Fruit fly (Drosophila melanogaster) whole organism, embryonic: Measurements from ENCODE around the gene CG10317.

ENCODE experiments used
- ATbp ChIP-seq: fragments of 200-800 bp; sonication (Bioruptor generic); optimal IDR thresholded peaks from 2 replicates; lab custom pipeline; 2017; ENCODE audit warnings: missing biosample characterization, mild to moderate bottlenecking, missing genetic modification characterization, missing genetic modification reagents
- Ada2b ChIP-seq: fragments of 200-800 bp; sonication (Bioruptor generic); IDR thresholded peaks from 2 replicates; pipeline ENCODE4 v1.3.6; 2022; ENCODE audit warnings: missing biosample characterization, missing genetic modification characterization
- BEAF-32 ChIP-seq: fragments of 200-800 bp; sonication (Bioruptor generic); optimal IDR thresholded peaks from 3 replicates; lab custom pipeline; 2017; ENCODE audit warnings: missing biosample characterization, missing genetic modification characterization, mild to moderate bottlenecking, moderate library complexity, missing genetic modification reagents
- BtbVII ChIP-seq: fragments of 200-800 bp; sonication (Bioruptor generic); optimal IDR thresholded peaks from 3 replicates; lab custom pipeline; 2017; ENCODE audit warnings: missing biosample characterization, mild to moderate bottlenecking, missing genetic modification characterization
- CG10209 ChIP-seq: fragments of 200-800 bp; sonication (Bioruptor generic); optimal IDR thresholded peaks from 3 replicates; lab custom pipeline; 2017; ENCODE audit warnings: missing biosample characterization, mild to moderate bottlenecking, missing genetic modification characterization, missing genetic modification reagents
- CG10366 ChIP-seq: fragments of 200-800 bp; sonication (Bioruptor generic); IDR thresholded peaks from 2 replicates; pipeline ENCODE4 v1.3.6; 2022; ENCODE audit warnings: missing biosample characterization, missing genetic modification characterization
- CG10462 ChIP-seq: fragments of 200-800 bp; sonication (Bioruptor generic); optimal IDR thresholded peaks from 2 replicates; lab custom pipeline; 2016; ENCODE audit warnings: missing biosample characterization, missing genetic modification characterization
- CG11085 ChIP-seq: fragments of 200-800 bp; sonication (Bioruptor generic); IDR thresholded peaks from 2 replicates; pipeline ENCODE4 v1.3.6; 2022; ENCODE audit warnings: missing biosample characterization, missing genetic modification characterization
- CG12155 ChIP-seq: fragments of 200-800 bp; sonication (Bioruptor generic); optimal IDR thresholded peaks from 3 replicates; lab custom pipeline; 2016; ENCODE audit warnings: missing biosample characterization, missing genetic modification characterization
- CG12299 ChIP-seq: fragments of 200-800 bp; sonication (Bioruptor generic); optimal IDR thresholded peaks from 2 replicates; lab custom pipeline; 2018; ENCODE audit warnings: missing biosample characterization, mild to moderate bottlenecking, missing genetic modification characterization
- CG12769 ChIP-seq: fragments of 200-800 bp; sonication (Bioruptor generic); optimal IDR thresholded peaks from 2 replicates; lab custom pipeline; 2019; ENCODE audit warnings: missing biosample characterization, mild to moderate bottlenecking, missing genetic modification characterization, moderate library complexity
- CG13624 ChIP-seq: fragments of 200-800 bp; sonication (Bioruptor generic); optimal IDR thresholded peaks from 2 replicates; lab custom pipeline; 2016; ENCODE audit warnings: missing biosample characterization, missing genetic modification characterization
- CG1603 ChIP-seq: fragments of 200-800 bp; sonication (Bioruptor generic); optimal IDR thresholded peaks from 2 replicates; lab custom pipeline; 2019; ENCODE audit warnings: missing biosample characterization, mild to moderate bottlenecking, missing genetic modification characterization, moderate library complexity
- CG16815 ChIP-seq: fragments of 200-800 bp; sonication (Bioruptor generic); optimal IDR thresholded peaks from 3 replicates; lab custom pipeline; 2017; ENCODE audit warnings: missing biosample characterization, mild to moderate bottlenecking, missing genetic modification characterization
- CG1792 ChIP-seq: fragments of 200-800 bp; sonication (Bioruptor generic); optimal IDR thresholded peaks from 2 replicates; lab custom pipeline; 2016; ENCODE audit warnings: missing biosample characterization, missing genetic modification characterization
- CG18011 ChIP-seq: fragments of 200-800 bp; sonication (Bioruptor generic); optimal IDR thresholded peaks from 2 replicates; lab custom pipeline; 2017; ENCODE audit warnings: missing biosample characterization, missing genetic modification characterization, mild to moderate bottlenecking, moderate library complexity, missing genotype
- CG18262 ChIP-seq: fragments of 200-800 bp; optimal IDR thresholded peaks from 3 replicates; lab custom pipeline; 2019; ENCODE audit warnings: missing biosample characterization, mild to moderate bottlenecking, missing genetic modification characterization, moderate library complexity
- CG30403 ChIP-seq: fragments of 200-800 bp; sonication (Bioruptor generic); optimal IDR thresholded peaks from 3 replicates; lab custom pipeline; 2016; ENCODE audit warnings: missing biosample characterization, missing genetic modification characterization
- CG3065 ChIP-seq: fragments of 200-800 bp; sonication (Bioruptor generic); optimal IDR thresholded peaks from 2 replicates; lab custom pipeline; 2016; ENCODE audit warnings: missing biosample characterization, missing genetic modification characterization
- CG3163 ChIP-seq: fragments of 200-800 bp; sonication (Bioruptor generic); optimal IDR thresholded peaks from 3 replicates; lab custom pipeline; 2016; ENCODE audit warnings: missing biosample characterization, missing genetic modification characterization
- CG5245 ChIP-seq: fragments of 200-800 bp; sonication (Bioruptor generic); optimal IDR thresholded peaks from 3 replicates; lab custom pipeline; 2016; ENCODE audit warnings: missing biosample characterization, missing genetic modification characterization
- CG6791 ChIP-seq: fragments of 200-800 bp; sonication (Bioruptor generic); IDR thresholded peaks from 3 replicates; pipeline ENCODE4 v1.3.6; 2022; ENCODE audit warnings: missing biosample characterization, missing genetic modification characterization; ENCODE audit not compliant: partially characterized antibody
- CG9215 ChIP-seq: fragments of 200-800 bp; sonication (Bioruptor generic); IDR thresholded peaks from 2 replicates; pipeline ENCODE4 v1.3.6; 2022; ENCODE audit warnings: missing biosample characterization, missing genetic modification characterization
- CHES-1-like ChIP-seq: fragments of 200-800 bp; sonication (Bioruptor generic); optimal IDR thresholded peaks from 2 replicates; lab custom pipeline; 2016; ENCODE audit warnings: missing biosample characterization, missing genetic modification characterization
- Dll ChIP-seq: fragments of 200-800 bp; sonication (Bioruptor generic); IDR thresholded peaks from 4 replicates; pipeline ENCODE4 v1.3.6; 2022; ENCODE audit warnings: missing biosample characterization, missing genetic modification characterization; ENCODE audit not compliant: partially characterized antibody
- E2f1 ChIP-seq: fragments of 200-800 bp; sonication (Bioruptor generic); IDR thresholded peaks from 2 replicates; pipeline ENCODE4 v1.3.6; 2022; ENCODE audit warnings: missing biosample characterization, missing genetic modification characterization
- Ets65A ChIP-seq: fragments of 200-800 bp; sonication (Bioruptor generic); peaks from one replicate; lab custom pipeline; 2016; ENCODE audit warnings: missing biosample characterization, missing genetic modification characterization
- Gug ChIP-seq: fragments of 200-800 bp; sonication (Bioruptor generic); IDR thresholded peaks from 4 replicates; pipeline ENCODE4 v1.3.6; 2022; ENCODE audit warnings: missing biosample characterization, missing genetic modification characterization
- H15 ChIP-seq: fragments of 200-800 bp; sonication (Bioruptor generic); IDR thresholded peaks from 3 replicates; pipeline ENCODE4 v1.3.6; 2022; ENCODE audit warnings: missing biosample characterization, missing genetic modification characterization
- Hr3 ChIP-seq: fragments of 200-800 bp; sonication (Bioruptor generic); optimal IDR thresholded peaks from 3 replicates; lab custom pipeline; 2016; ENCODE audit warnings: missing biosample characterization, missing genetic modification characterization
- Kr ChIP-seq: fragments of 200-800 bp; sonication (Bioruptor generic); optimal IDR thresholded peaks from 2 replicates; lab custom pipeline; 2017; ENCODE audit warnings: missing biosample characterization, mild to moderate bottlenecking, missing genetic modification characterization
- MBD-R2 ChIP-seq: fragments of 200-800 bp; sonication (Bioruptor generic); IDR thresholded peaks from 2 replicates; pipeline ENCODE4 v1.3.6; 2022; ENCODE audit warnings: missing biosample characterization, missing genetic modification characterization
- NC2α ChIP-seq: fragments of 200-800 bp; sonication (Bioruptor generic); optimal IDR thresholded peaks from 2 replicates; lab custom pipeline; 2016; ENCODE audit warnings: missing biosample characterization, missing genetic modification characterization
- NFAT ChIP-seq: fragments of 200-800 bp; sonication (Bioruptor generic); IDR thresholded peaks from 2 replicates; pipeline ENCODE4 v1.3.6; 2022; ENCODE audit warnings: missing biosample characterization, missing genetic modification characterization
- Tbp ChIP-seq: fragments of >200 bp; optimal IDR thresholded peaks from 2 replicates; lab custom pipeline; 2018; ENCODE audit warnings: missing biosample characterization, missing genetic modification characterization
- Trl ChIP-seq, 3 experiments: fragments of >200 bp in 2 of 3; fragments of 200-800 bp in 1 of 3; sonication (Bioruptor generic) in 1 of 3; optimal IDR thresholded peaks; 2 replicates in 1 of 3; 3 replicates in 2 of 3; lab custom pipeline; 2016 to 2017; ENCODE audit warnings: missing biosample characterization in 1 of 3, missing genetic modification characterization in 1 of 3
- danr ChIP-seq: fragments of 200-800 bp; sonication (Bioruptor generic); IDR thresholded peaks from 2 replicates; pipeline ENCODE4 v1.3.6; 2022; ENCODE audit warnings: missing biosample characterization, missing genetic modification characterization
- dmrt99B ChIP-seq: fragments of 200-800 bp; sonication (Bioruptor generic); optimal IDR thresholded peaks from 2 replicates; lab custom pipeline; 2018; ENCODE audit warnings: missing biosample characterization, mild to moderate bottlenecking, missing genetic modification characterization, moderate library complexity
- dpn ChIP-seq, 2 experiments: fragments of 200-800 bp; sonication (Bioruptor generic); optimal IDR thresholded peaks; 3 replicates each; lab custom pipeline; 2016; ENCODE audit warnings: missing biosample characterization in 2 of 2, missing genetic modification characterization in 2 of 2
- gcm2 ChIP-seq: fragments of 200-800 bp; sonication (Bioruptor generic); optimal IDR thresholded peaks from 2 replicates; lab custom pipeline; 2016; ENCODE audit warnings: missing biosample characterization, missing genetic modification characterization
- gfzf ChIP-seq: fragments of 200-800 bp; sonication (Bioruptor generic); optimal IDR thresholded peaks from 2 replicates; lab custom pipeline; 2016; ENCODE audit warnings: missing biosample characterization, mild to moderate bottlenecking, missing genetic modification characterization, moderate library complexity
- h ChIP-seq: fragments of >200 bp; optimal IDR thresholded peaks from 2 replicates; lab custom pipeline; 2017
- insv ChIP-seq, 2 experiments: fragments of 200-800 bp; sonication (Bioruptor generic); optimal IDR thresholded peaks; 3 replicates each; lab custom pipeline; 2016 to 2018; ENCODE audit warnings: missing biosample characterization in 2 of 2, missing genetic modification characterization in 2 of 2
- klu ChIP-seq: fragments of 200-800 bp; sonication (Bioruptor generic); IDR thresholded peaks from 2 replicates; pipeline ENCODE4 v1.3.6; 2022; ENCODE audit warnings: missing biosample characterization, missing genetic modification characterization
- kni ChIP-seq: fragments of 200-800 bp; sonication (Bioruptor generic); optimal IDR thresholded peaks from 3 replicates; lab custom pipeline; 2017; ENCODE audit warnings: mild to moderate bottlenecking, missing biosample characterization, missing genetic modification reagents, missing genetic modification characterization
- mam ChIP-seq: fragments of 200-800 bp; sonication (Bioruptor generic); optimal IDR thresholded peaks from 3 replicates; lab custom pipeline; 2016; ENCODE audit warnings: missing biosample characterization, missing genetic modification characterization
- sob ChIP-seq: fragments of 200-800 bp; sonication (Bioruptor generic); IDR thresholded peaks from 2 replicates; pipeline ENCODE4 v1.3.6; 2022; ENCODE audit warnings: missing biosample characterization, missing genetic modification characterization
- sr ChIP-seq: fragments of 200-800 bp; sonication (Bioruptor generic); IDR thresholded peaks from 3 replicates; pipeline ENCODE4 v1.3.6; 2022; ENCODE audit warnings: missing biosample characterization, missing genetic modification characterization
- tll ChIP-seq, 2 experiments: fragments of 200-800 bp in 1 of 2; fragments of >200 bp in 1 of 2; sonication (Bioruptor generic) in 1 of 2; optimal IDR thresholded peaks; 2 replicates each; lab custom pipeline; 2017 to 2019; ENCODE audit warnings: missing biosample characterization in 2 of 2, missing genetic modification characterization in 2 of 2, mild to moderate bottlenecking in 1 of 2, moderate library complexity in 1 of 2
- twi ChIP-seq: fragments of 200-800 bp; optimal IDR thresholded peaks from 2 replicates; lab custom pipeline; 2019; ENCODE audit warnings: missing biosample characterization, mild to moderate bottlenecking, missing genetic modification characterization, moderate library complexity

The CG10317 gene

DNA sequence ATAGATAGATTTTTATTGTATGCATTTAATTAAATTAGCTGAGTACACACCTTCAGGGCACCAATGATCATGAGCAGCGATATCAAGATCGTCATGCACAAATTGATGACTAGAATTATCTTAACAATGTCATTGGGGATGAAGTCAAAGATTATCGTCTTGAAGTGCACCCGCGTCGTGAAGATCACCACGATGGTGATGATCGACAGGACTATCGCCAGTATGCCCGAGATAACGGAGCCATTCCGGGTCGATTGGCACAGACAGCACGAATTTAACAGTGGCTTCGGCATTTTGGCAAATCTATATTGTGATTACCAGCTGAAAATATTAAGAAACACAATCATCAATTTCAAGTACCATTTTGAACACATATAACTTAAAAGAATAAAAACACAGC is 18.3 kb downstream of the CG10317 start:
- TF ChIP-seq mam (GFP tag; lab: Kevin White, UChicago) (no peak), CG30403 (GFP tag; lab: Kevin White, UChicago) (no peak), E2f1 (no peak), gcm2 (GFP tag; lab: Kevin White, UChicago) (no peak), CG11085 (GFP tag; lab: Robert Waterston, UW) (no peak), Ada2b (no peak), NC2α (GFP tag; lab: Kevin White, UChicago) (no peak), H15 (GFP tag; lab: Robert Waterston, UW) (no peak), CG10366 (GFP tag; lab: Robert Waterston, UW) (no peak), CG10209 (GFP tag; lab: Kevin White, UChicago) (no peak), klu (GFP tag; lab: Robert Waterston, UW) (no peak)
- TF ChIP-seq, all 482 proteins: peak for 0

DNA sequence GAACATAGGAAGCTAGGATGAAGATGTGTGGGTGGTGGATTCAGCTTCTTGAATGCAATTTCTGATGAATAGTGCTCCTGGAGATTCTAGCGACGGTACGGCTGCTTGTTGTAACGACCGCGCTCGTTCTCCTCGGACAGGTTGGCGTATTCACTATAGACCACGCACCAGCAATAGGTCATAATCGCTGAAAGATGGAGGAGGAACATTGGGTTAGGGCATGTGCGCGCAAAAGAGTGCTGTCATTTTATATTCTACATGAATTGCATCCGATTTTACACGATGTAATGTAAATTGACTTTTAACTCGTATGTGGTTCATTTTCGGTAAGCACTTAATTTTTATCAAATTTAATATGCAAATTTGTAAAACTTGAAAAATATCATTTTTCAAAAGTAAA is 19.3 kb downstream of the CG10317 start:
- TF ChIP-seq danr (GFP tag; lab: Robert Waterston, UW), result no peak
- TF ChIP-seq CG12299, result no peak
- no peak for TF ChIP-seq Trl (optimal IDR thresholded peaks at IDR 0.05; lab: Kevin White, UChicago)
- TF ChIP-seq Trl (GFP tag; optimal IDR thresholded peaks at IDR 0.05; lab: Kevin White, UChicago), result no peak
- TF ChIP-seq twi, result no peak
- 0 out of 3 replicates have a peak, but pooled peaks have one; percentile 7 for TF ChIP-seq sr (GFP tag; lab: Robert Waterston, UW)
- no peak for TF ChIP-seq NFAT (GFP tag; lab: Robert Waterston, UW)
- TF ChIP-seq ATbp (GFP tag; lab: Kevin White, UChicago), result no peak
- no peak for TF ChIP-seq tll (GFP tag; optimal IDR thresholded peaks at IDR 0.05; lab: Kevin White, UChicago)
- no peak for TF ChIP-seq CG18011 (GFP tag; lab: Kevin White, UChicago)
- TF ChIP-seq Kr (GFP tag; lab: Kevin White, UChicago), result no peak
- TF ChIP-seq Ada2b, result no peak
- no peak for TF ChIP-seq CG16815 (GFP tag; lab: Kevin White, UChicago)
- no peak for TF ChIP-seq klu (GFP tag; lab: Robert Waterston, UW)
- TF ChIP-seq Ets65A (GFP tag; lab: Kevin White, UChicago), result peak; percentile 85
- no peak for TF ChIP-seq CG3065 (GFP tag; lab: Kevin White, UChicago)
- TF ChIP-seq BEAF-32 (GFP tag; lab: Kevin White, UChicago), result peak; percentile 31
- TF ChIP-seq MBD-R2, result no peak
- TF ChIP-seq BtbVII (GFP tag; lab: Kevin White, UChicago), result no peak
- TF ChIP-seq Dll (GFP tag; lab: Robert Waterston, UW), result no peak
- no peak for TF ChIP-seq Tbp (GFP tag; lab: Kevin White, UChicago)
- TF ChIP-seq CG12155 (GFP tag; lab: Kevin White, UChicago), result no peak
- TF ChIP-seq dpn (GFP tag; optimal IDR thresholded peaks at IDR 0.05; lab: Kevin White, UChicago), result no peak
- TF ChIP-seq insv (GFP tag; optimal IDR thresholded peaks at IDR 0.05; lab: Kevin White, UChicago), result no peak
- no peak for TF ChIP-seq CG18262 (tag; lab: Kevin White, UChicago)
- TF ChIP-seq CG1792 (GFP tag; lab: Kevin White, UChicago), result no peak
- TF ChIP-seq CG6791, result peak; percentile 73
- TF ChIP-seq CG1603 (tag; lab: Kevin White, UChicago), result peak; percentile 16
- no peak for TF ChIP-seq Hr3
- no peak for TF ChIP-seq dmrt99B
- TF ChIP-seq CG5245, result no peak
- no peak for TF ChIP-seq CHES-1-like
- peak; percentile 18 for TF ChIP-seq gfzf (GFP tag; lab: Kevin White, UChicago)
- no peak for TF ChIP-seq sob (GFP tag; lab: Robert Waterston, UW)
- TF ChIP-seq CG13624 (GFP tag; lab: Kevin White, UChicago), result no peak
- no peak for TF ChIP-seq kni
- no peak for TF ChIP-seq CG3163
- TF ChIP-seq CG10462, result no peak
- TF ChIP-seq h (lab: Kevin White, UChicago), result no peak
- no peak for TF ChIP-seq Gug
- TF ChIP-seq CG9215, result no peak
- TF ChIP-seq CG12769 (tag; lab: Kevin White, UChicago), result no peak
